Worm (Caenorhabditis elegans) whole organism, midembryonic: ENCODE data around the gene T16H12.2.

Experiments
- T22C8.4 ChIP-seq: fragments of 200-800 bp; sonication (Bioruptor generic); IDR thresholded peaks from 2 replicates; pipeline ENCODE4 v1.3.6; 2022; ENCODE audit warnings: missing genetic modification characterization, missing compliant biosample characterization
- cog-1 ChIP-seq: sonication (generic microtip); optimal IDR thresholded peaks from 2 replicates; lab custom pipeline; 2016; ENCODE audit warnings: missing genetic modification characterization, missing compliant biosample characterization
- flt-1 ChIP-seq: fragments of 200-800 bp; sonication (Bioruptor generic); IDR thresholded peaks from 2 replicates; pipeline ENCODE4 v1.3.6; 2022; ENCODE audit warnings: missing genetic modification characterization, missing compliant biosample characterization
- klf-2 ChIP-seq: fragments of 200-800 bp; sonication (Bioruptor generic); conservative IDR thresholded peaks from 2 replicates; pipeline ENCODE4 v1.3.6; 2022; ENCODE audit warnings: missing genetic modification reagents, missing genetic modification characterization, missing compliant biosample characterization
- med-1 ChIP-seq: sonication (generic microtip); optimal IDR thresholded peaks from 2 replicates; lab custom pipeline; 2017; ENCODE audit warnings: missing genetic modification characterization, mild to moderate bottlenecking, missing compliant biosample characterization, antibody characterized with exemption, missing genetic modification reagents; ENCODE audit not compliant: insufficient read depth
- ref-1 ChIP-seq: fragments of 200-800 bp; sonication (Bioruptor generic); conservative IDR thresholded peaks from 2 replicates; pipeline ENCODE4 v1.3.6; 2022; ENCODE audit warnings: missing genetic modification reagents, missing genetic modification characterization, missing compliant biosample characterization
- tab-1 ChIP-seq: fragments of 200-800 bp; sonication (Bioruptor generic); IDR thresholded peaks from 2 replicates; pipeline ENCODE4 v1.3.6; 2022; ENCODE audit warnings: missing genetic modification characterization, missing compliant biosample characterization
- ztf-23 ChIP-seq: fragments of 200-800 bp; sonication (Bioruptor generic); IDR thresholded peaks from 2 replicates; pipeline ENCODE4 v1.3.6; 2022; ENCODE audit warnings: missing genetic modification reagents, missing genetic modification characterization, missing compliant biosample characterization
- ztf-29 ChIP-seq: fragments of 200-800 bp; sonication (Bioruptor generic); IDR thresholded peaks from 2 replicates; pipeline ENCODE4 v1.3.6; 2022; ENCODE audit warnings: missing genetic modification reagents, missing genetic modification characterization, missing compliant biosample characterization

ce11 chrIII:10078784-10079183, 7.3 kb upstream of the T16H12.2 start:
- TF ChIP-seq ztf-23 (GFP tag; lab: Robert Waterston, UW) (no peak), ztf-29 (GFP tag; lab: Robert Waterston, UW) (no peak), tab-1 (GFP tag; lab: Robert Waterston, UW) (no peak), flt-1 (no peak), T22C8.4 (GFP tag; lab: Robert Waterston, UW) (no peak), cog-1 (tag; lab: Kevin White, UChicago) (no peak), med-1 (GFP tag; lab: Kevin White, UChicago) (no peak), ref-1 (no peak), klf-2 (GFP tag; lab: Robert Waterston, UW) (no peak)
